Worm (Caenorhabditis elegans): ENCODE data around the gene ZK218.4.

- TF ChIP-seq snpc-4 (tag; optimal IDR thresholded peaks at IDR 0.05), result no peak
- no peak for TF ChIP-seq daf-12 (tag; optimal IDR thresholded peaks at IDR 0.05)
- TF ChIP-seq nhr-28 (tag; optimal IDR thresholded peaks at IDR 0.05), result no peak
- TF ChIP-seq fkh-10 (GFP tag; optimal IDR thresholded peaks at IDR 0.05), result no peak
- TF ChIP-seq ama-1 (optimal IDR thresholded peaks at IDR 0.05), result no peak
- no peak for TF ChIP-seq unc-62 (GFP tag; optimal IDR thresholded peaks at IDR 0.05)
- no peak for TF ChIP-seq mdl-1 (tag; optimal IDR thresholded peaks at IDR 0.05)
- no peak for TF ChIP-seq egl-27 (tag; optimal IDR thresholded peaks at IDR 0.05)
- no peak for TF ChIP-seq nhr-76 (tag; optimal IDR thresholded peaks at IDR 0.05)
- no peak for TF ChIP-seq pha-4 (tag; optimal IDR thresholded peaks at IDR 0.05)
- TF ChIP-seq eor-1 (tag; optimal IDR thresholded peaks at IDR 0.05), result no peak
These were observed 38.7 kb upstream of the ZK218.4 start, which contains the start of gene sri-66 for ce11 chrV:17059987-17060386.
